Fruit fly (Drosophila melanogaster): ENCODE measurements around the gene CG5676.
A peak's percentile ranks its signal among the peaks of the same experiment; 100 is the strongest.

CG5676 gene

DNA sequence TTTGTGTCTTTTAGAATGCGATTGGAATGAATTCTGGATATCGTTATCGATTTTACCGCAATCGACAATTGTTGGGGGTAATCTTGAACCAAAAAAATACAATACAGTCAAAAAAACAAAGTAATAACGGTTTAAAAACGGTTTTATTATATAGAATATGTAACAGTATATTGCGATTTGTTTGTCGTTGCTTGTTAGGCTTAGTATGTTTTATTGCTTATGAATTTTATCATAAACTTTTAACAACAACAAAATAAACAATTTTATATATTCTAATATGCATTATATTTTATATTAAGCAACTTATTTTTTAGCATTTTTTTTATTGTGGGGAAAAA lies 44.1 kb upstream of the CG5676 start, which contains the start of gene CYLD:
Gene CYLD (minus strand): TSS at position 38 of the 338 bp plus-strand sequence.
- TF ChIP-seq CG4360 (GFP tag; IDR thresholded peaks at IDR 0.05), result no peak
- TF ChIP-seq chm (GFP tag; IDR thresholded peaks at IDR 0.05), result no peak
- peak; percentile 32 for TF ChIP-seq Hmx (GFP tag; optimal IDR thresholded peaks at IDR 0.05)
- no peak for TF ChIP-seq ewg (GFP tag; optimal IDR thresholded peaks at IDR 0.05)
- TF ChIP-seq CG1603 (tag; optimal IDR thresholded peaks at IDR 0.05), result peak; percentile 76
- peak; percentile 71 for TF ChIP-seq nmo (GFP tag; optimal IDR thresholded peaks at IDR 0.05)
- TF ChIP-seq unc-4 (GFP tag; IDR thresholded peaks at IDR 0.05; ENCODE audit: partially characterized antibody), result no peak; the same call in 1 of the 2 replicates
- peak; percentile 83 for TF ChIP-seq CG18262 (tag; optimal IDR thresholded peaks at IDR 0.05)
- no peak for TF ChIP-seq CG10543 (GFP tag; optimal IDR thresholded peaks at IDR 0.05)
- TF ChIP-seq Eip74EF (GFP tag; optimal IDR thresholded peaks at IDR 0.05), result peak in 1 of 2 experiments; percentile 64
- TF ChIP-seq CG7963 (GFP tag; IDR thresholded peaks at IDR 0.05; ENCODE audit: partially characterized antibody), result no peak
- TF ChIP-seq ro (GFP tag; IDR thresholded peaks at IDR 0.05), result no peak
- TF ChIP-seq usp (GFP tag; optimal IDR thresholded peaks at IDR 0.05), result no peak
- TF ChIP-seq Gsc (GFP tag; IDR thresholded peaks at IDR 0.05), result no peak
- no peak for TF ChIP-seq eve (GFP tag; optimal IDR thresholded peaks at IDR 0.05)
- peak; percentile 58 for TF ChIP-seq ind (GFP tag; optimal IDR thresholded peaks at IDR 0.05)
- TF ChIP-seq luna (GFP tag; optimal IDR thresholded peaks at IDR 0.05), result no peak
- no peak for TF ChIP-seq CG11093 (GFP tag; IDR thresholded peaks at IDR 0.05)
- TF ChIP-seq CG11695 (GFP tag; IDR thresholded peaks at IDR 0.05), result peak; percentile 75
- TF ChIP-seq cg (GFP tag; optimal IDR thresholded peaks at IDR 0.05), result no peak
- no peak for TF ChIP-seq Dad (GFP tag; optimal IDR thresholded peaks at IDR 0.05)
- TF ChIP-seq Meics (GFP tag; optimal IDR thresholded peaks at IDR 0.05), result peak; percentile 76
- TF ChIP-seq CG17328 (GFP tag; IDR thresholded peaks at IDR 0.05), result peak; percentile 82
- TF ChIP-seq HLH4C (GFP tag; IDR thresholded peaks at IDR 0.05; ENCODE audit: partially characterized antibody), result no peak; the same call in 1 of the 3 replicates
- TF ChIP-seq CG33557 (GFP tag; optimal IDR thresholded peaks at IDR 0.05), result peak; percentile 6
- TF ChIP-seq CG4282 (GFP tag; optimal IDR thresholded peaks at IDR 0.05), result no peak
- no peak for TF ChIP-seq fd64A (GFP tag; optimal IDR thresholded peaks at IDR 0.05)
- peak; percentile 74 for TF ChIP-seq CoRest (tag; optimal IDR thresholded peaks at IDR 0.05)
- no peak for TF ChIP-seq Poxn (GFP tag; IDR thresholded peaks at IDR 0.05)
- TF ChIP-seq CG31365 (tag; optimal IDR thresholded peaks at IDR 0.05), result no peak
- TF ChIP-seq CG2120 (GFP tag; optimal IDR thresholded peaks at IDR 0.05), result peak; percentile 76
- TF ChIP-seq odd (GFP tag; optimal IDR thresholded peaks at IDR 0.05), result peak; percentile 70
- no peak for TF ChIP-seq CG7745 (tag; optimal IDR thresholded peaks at IDR 0.05)
- no peak for TF ChIP-seq CG6272 (GFP tag; IDR thresholded peaks at IDR 0.05)
- TF ChIP-seq Fer1 (GFP tag; optimal IDR thresholded peaks at IDR 0.05), result peak; percentile 67
- TF ChIP-seq Bteb2 (GFP tag; optimal IDR thresholded peaks at IDR 0.05), result peak; percentile 24
- peak; percentile 61 for TF ChIP-seq CG10654 (GFP tag; optimal IDR thresholded peaks at IDR 0.05)
- no peak for TF ChIP-seq z (GFP tag; IDR thresholded peaks at IDR 0.05)
- no peak for TF ChIP-seq Abd-B (GFP tag; optimal IDR thresholded peaks at IDR 0.05)
- peak; percentile 89 for TF ChIP-seq gem (tag; optimal IDR thresholded peaks at IDR 0.05)
- TF ChIP-seq fd102C (GFP tag; optimal IDR thresholded peaks at IDR 0.05), result no peak
- peak; percentile 44 for TF ChIP-seq CG7271 (tag; optimal IDR thresholded peaks at IDR 0.05)
- peak in 1 of 2 experiments; percentile 83 for TF ChIP-seq bsh (GFP tag; optimal IDR thresholded peaks at IDR 0.05)
- peak; percentile 58 for TF ChIP-seq Hsf (GFP tag; optimal IDR thresholded peaks at IDR 0.05)
- TF ChIP-seq hbn (GFP tag; IDR thresholded peaks at IDR 0.05; ENCODE audit: partially characterized antibody), result no peak
- TF ChIP-seq toy (GFP tag; IDR thresholded peaks at IDR 0.05), result no peak
- TF ChIP-seq kay (GFP tag; optimal IDR thresholded peaks at IDR 0.05), result peak; percentile 28
- no peak for TF ChIP-seq peb (GFP tag; IDR thresholded peaks at IDR 0.05)
- no peak for TF ChIP-seq CG12071 (GFP tag; optimal IDR thresholded peaks at IDR 0.05)
- no peak for TF ChIP-seq CG5953 (GFP tag; IDR thresholded peaks at IDR 0.05)
- no peak for TF ChIP-seq CG11398 (GFP tag; optimal IDR thresholded peaks at IDR 0.05)

All from whole organism, embryonic.